Fruit fly (Drosophila melanogaster): ENCODE data around the gene Or67a.

The Or67a gene

DNA sequence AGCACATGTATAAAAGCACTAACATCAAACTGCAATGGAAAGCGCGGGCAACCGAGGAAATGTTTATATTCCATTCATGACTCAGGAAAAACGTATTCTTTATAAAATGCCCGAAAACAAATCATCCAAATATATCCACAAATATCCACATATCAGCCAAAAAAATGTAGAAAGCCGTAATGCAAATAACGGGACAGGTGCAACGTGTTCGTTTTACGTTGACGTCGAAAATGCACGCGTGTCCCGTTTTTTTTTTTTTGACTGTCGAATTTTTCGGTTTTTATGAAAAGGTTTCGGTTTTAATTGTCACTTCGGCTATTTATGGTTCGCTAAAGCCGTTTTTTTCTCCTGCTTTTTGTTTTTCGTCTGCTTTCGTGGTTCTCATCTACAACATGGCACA lies 24.3 kb upstream of the Or67a start:
- TF ChIP-seq Met (GFP tag; optimal IDR thresholded peaks at IDR 0.05) = no peak
- TF ChIP-seq CG6808 (GFP tag; optimal IDR thresholded peaks at IDR 0.05) = no peak
- no peak for TF ChIP-seq Lpt (GFP tag; optimal IDR thresholded peaks at IDR 0.05)
- no peak for TF ChIP-seq spab (GFP tag; optimal IDR thresholded peaks at IDR 0.05)

- TF ChIP-seq CG6792 (GFP tag; optimal IDR thresholded peaks at IDR 0.05) = no peak
- TF ChIP-seq vri (GFP tag; optimal IDR thresholded peaks at IDR 0.05) = peak; percentile 53
- no peak for TF ChIP-seq CG8119 (GFP tag; IDR thresholded peaks at IDR 0.05)
- TF ChIP-seq acj6 (GFP tag; optimal IDR thresholded peaks at IDR 0.05) = peak; percentile 9
- no peak for TF ChIP-seq Lpt (GFP tag; optimal IDR thresholded peaks at IDR 0.05)
- peak; percentile 52 for TF ChIP-seq CG32006 (GFP tag; optimal IDR thresholded peaks at IDR 0.05)
- peak; percentile 4 to 9 for TF ChIP-seq ss (GFP tag; optimal IDR thresholded peaks at IDR 0.05)
- no peak for TF ChIP-seq dac (GFP tag; optimal IDR thresholded peaks at IDR 0.05)
- TF ChIP-seq Gug (GFP tag; IDR thresholded peaks at IDR 0.05) = no peak
- TF ChIP-seq CG10669 (GFP tag; optimal IDR thresholded peaks at IDR 0.05) = peak; percentile 6
- TF ChIP-seq Sox102F (GFP tag; optimal IDR thresholded peaks at IDR 0.05) = no peak
- peak; percentile 19 for TF ChIP-seq CG6808 (GFP tag; optimal IDR thresholded peaks at IDR 0.05)
- TF ChIP-seq Eip93F (GFP tag; optimal IDR thresholded peaks at IDR 0.05) = no peak
- TF ChIP-seq CG6276 (GFP tag; optimal IDR thresholded peaks at IDR 0.05) = peak; percentile 40
- TF ChIP-seq esn (GFP tag; optimal IDR thresholded peaks at IDR 0.05) = peak; percentile 45
- TF ChIP-seq fkh (GFP tag; optimal IDR thresholded peaks at IDR 0.05) = peak; percentile 17
- TF ChIP-seq Sox15 (GFP tag; optimal IDR thresholded peaks at IDR 0.05) = no peak
- TF ChIP-seq Eip78C (GFP tag) = peak; percentile 78
- TF ChIP-seq CG3032 (tag; optimal IDR thresholded peaks at IDR 0.05) = peak; percentile 62
- TF ChIP-seq CG6854 (GFP tag; optimal IDR thresholded peaks at IDR 0.05) = peak; percentile 30
- peak; percentile 77 for TF ChIP-seq svp (GFP tag)
- peak; percentile 38 for TF ChIP-seq CG8632 (GFP tag; optimal IDR thresholded peaks at IDR 0.05)
- TF ChIP-seq eg (GFP tag; IDR thresholded peaks at IDR 0.05) = no peak
- TF ChIP-seq Eip75B (GFP tag; optimal IDR thresholded peaks at IDR 0.05) = no peak
- no peak for TF ChIP-seq CG1621 (tag; optimal IDR thresholded peaks at IDR 0.05)
- peak; percentile 12 for TF ChIP-seq Hr4 (GFP tag; optimal IDR thresholded peaks at IDR 0.05)
- TF ChIP-seq CG15336 (GFP tag; IDR thresholded peaks at IDR 0.05) = no peak
- no peak for TF ChIP-seq OdsH (GFP tag; optimal IDR thresholded peaks at IDR 0.05)
- TF ChIP-seq CG34406 (GFP tag; optimal IDR thresholded peaks at IDR 0.05) = peak; percentile 7
- peak; percentile 3 for TF ChIP-seq dsx (GFP tag; optimal IDR thresholded peaks at IDR 0.05; ENCODE audit: poor library complexity, severe bottlenecking)
- TF ChIP-seq achi (GFP tag; optimal IDR thresholded peaks at IDR 0.05) = peak; percentile 16
- no peak for TF ChIP-seq fd59A (GFP tag; optimal IDR thresholded peaks at IDR 0.05)
- TF ChIP-seq net (GFP tag; optimal IDR thresholded peaks at IDR 0.05) = no peak
- TF ChIP-seq Ets96B (tag; optimal IDR thresholded peaks at IDR 0.05) = peak; percentile 59
- TF ChIP-seq CG9139 (GFP tag; optimal IDR thresholded peaks at IDR 0.05) = peak; percentile 27
- TF ChIP-seq CG3919 (GFP tag; optimal IDR thresholded peaks at IDR 0.05) = peak; percentile 32
Measured at dm6 chr3L:9505007-9505712, 23.7 kb upstream of the Or67a start, which contains the start of gene path. Gene path (minus strand): TSS chr3L:9505328.

- no peak for TF ChIP-seq ss (GFP tag; optimal IDR thresholded peaks at IDR 0.05)
- TF ChIP-seq CG8319 (GFP tag; optimal IDR thresholded peaks at IDR 0.05) = no peak
- TF ChIP-seq fd59A (GFP tag; optimal IDR thresholded peaks at IDR 0.05) = no peak
- peak; percentile 54 for TF ChIP-seq vri (GFP tag; optimal IDR thresholded peaks at IDR 0.05)
- no peak for TF ChIP-seq Sox102F (GFP tag; optimal IDR thresholded peaks at IDR 0.05)
- TF ChIP-seq CG1621 (tag; optimal IDR thresholded peaks at IDR 0.05) = peak; percentile 48
Measured at dm6 chr3L:9505713-9506062, 23.2 kb upstream of the Or67a start.

All from whole organism, prepupa.